Worm (Caenorhabditis elegans): ENCODE measurements around the gene ZC518.8.
A peak's percentile ranks its signal among the peaks of the same experiment; 100 is the strongest.

The ZC518.8 gene

DNA sequence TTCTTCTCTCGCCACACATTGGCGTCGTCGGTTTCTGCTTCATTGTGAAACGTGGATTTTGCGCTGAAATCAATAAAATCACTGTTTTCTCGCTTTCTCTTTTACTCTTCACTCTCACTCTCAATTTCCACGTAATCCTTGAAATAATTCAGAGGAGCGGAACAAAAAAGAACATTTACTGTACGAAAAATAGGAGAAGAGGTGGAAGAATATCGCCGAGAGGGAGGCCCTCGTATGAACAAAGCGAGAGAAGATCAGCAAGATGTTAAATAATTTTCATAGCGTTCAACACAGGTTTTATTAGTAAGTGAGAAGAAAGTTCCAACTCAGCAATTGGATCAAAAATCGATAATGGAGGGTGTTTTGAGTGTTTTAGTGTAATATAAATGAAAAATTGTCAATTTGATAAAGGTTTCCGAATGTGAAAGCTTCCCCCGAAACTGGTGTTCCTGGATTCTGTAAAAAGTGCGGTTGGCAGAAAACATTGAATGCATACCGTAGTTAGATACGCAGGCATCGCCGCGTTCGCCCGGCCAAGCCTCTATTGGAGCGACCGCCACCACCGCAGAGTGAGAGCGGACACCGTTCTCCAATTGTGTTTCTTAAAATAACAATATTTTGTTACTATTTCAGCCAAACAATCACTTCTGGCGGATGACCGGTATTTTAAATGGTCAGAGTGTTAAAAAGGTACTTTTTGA is at the start of gene ZC518.8, which contains the start of gene ccr-4:
Gene ZC518.8, minus strand, starts transcription at position 517 of the 701 bp plus-strand sequence.
Gene ccr-4, plus strand, starts transcription at position 151 of the 701 bp plus-strand sequence.
- no peak for TF ChIP-seq F13C5.2 (tag; optimal IDR thresholded peaks at IDR 0.05)
- TF ChIP-seq ceh-36 (tag; optimal IDR thresholded peaks at IDR 0.05) = no peak
- no peak for TF ChIP-seq tbx-11 (GFP tag; IDR thresholded peaks at IDR 0.05)
- no peak for TF ChIP-seq hmbx-1 (tag; optimal IDR thresholded peaks at IDR 0.05)
- no peak for TF ChIP-seq tbx-37 (GFP tag; conservative IDR thresholded peaks at IDR 0.05)
- no peak for TF ChIP-seq ets-7 (tag; optimal IDR thresholded peaks at IDR 0.05)
- no peak for TF ChIP-seq B0310.2 (tag; optimal IDR thresholded peaks at IDR 0.05)
- no peak for TF ChIP-seq hmg-4 (GFP tag; optimal IDR thresholded peaks at IDR 0.05)
- no peak for TF ChIP-seq sea-1 (GFP tag; conservative IDR thresholded peaks at IDR 0.05)
- TF ChIP-seq aly-1 (tag; optimal IDR thresholded peaks at IDR 0.05) = no peak
- TF ChIP-seq hnd-1 (tag; optimal IDR thresholded peaks at IDR 0.05) = no peak
- no peak for TF ChIP-seq scrt-1 (GFP tag; IDR thresholded peaks at IDR 0.05)
- TF ChIP-seq pes-1 (GFP tag; IDR thresholded peaks at IDR 0.05) = no peak
- no peak for TF ChIP-seq ama-1 (optimal IDR thresholded peaks at IDR 0.05)
- TF ChIP-seq tra-4 (tag; optimal IDR thresholded peaks at IDR 0.05) = no peak
- TF ChIP-seq flt-1 (GFP tag; IDR thresholded peaks at IDR 0.05) = no peak
- TF ChIP-seq ceh-13 (GFP tag; optimal IDR thresholded peaks at IDR 0.05) = no peak

DNA sequence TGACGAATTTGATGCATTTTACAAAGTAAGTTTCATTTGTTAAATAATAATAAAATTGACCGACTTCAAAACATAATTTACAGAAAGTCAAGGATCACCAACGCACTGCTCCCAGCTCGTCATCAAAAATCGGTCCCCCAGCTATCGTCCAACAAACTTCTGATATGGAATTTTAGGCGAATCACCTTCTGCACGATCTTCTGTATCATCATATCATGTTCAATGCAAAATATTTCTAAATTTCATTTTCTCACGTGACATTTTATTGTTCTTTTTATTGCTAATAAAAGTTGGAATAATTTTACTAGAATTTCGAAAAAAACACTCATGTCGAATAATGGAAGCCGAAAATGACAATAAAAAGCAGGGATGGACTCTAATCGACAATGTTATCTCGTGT is 48.5 kb upstream of the ZC518.8 start, which contains the start of gene acl-13:
Gene acl-13, plus strand, starts transcription at position 301 of the 400 bp plus-strand sequence.
- TF ChIP-seq tbx-37 (GFP tag; conservative IDR thresholded peaks at IDR 0.05) (no peak), pes-1 (GFP tag; IDR thresholded peaks at IDR 0.05) (no peak), ceh-13 (GFP tag; optimal IDR thresholded peaks at IDR 0.05) (no peak), hmg-4 (GFP tag; optimal IDR thresholded peaks at IDR 0.05) (no peak), sea-1 (GFP tag; conservative IDR thresholded peaks at IDR 0.05) (no peak), flt-1 (GFP tag; IDR thresholded peaks at IDR 0.05) (no peak)

DNA sequence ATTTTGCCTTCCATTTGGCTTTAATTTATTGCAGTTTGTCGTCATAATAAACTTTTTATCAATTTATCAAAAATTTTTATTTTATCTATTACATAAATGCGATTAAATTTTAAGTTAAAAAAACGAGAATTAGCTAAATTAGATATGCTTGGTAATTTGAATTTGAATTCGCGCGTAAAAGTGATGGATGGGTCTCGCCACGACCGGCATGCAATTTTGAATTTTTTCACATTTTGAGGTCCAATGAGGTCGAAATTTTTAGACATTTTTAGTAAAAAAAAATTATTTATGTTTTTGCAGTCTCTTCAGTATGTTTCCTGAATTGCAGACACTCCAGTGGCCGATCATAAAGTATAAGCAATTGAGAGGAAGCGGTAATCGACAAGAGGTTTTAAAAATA is 46.9 kb upstream of the ZC518.8 start, which contains the start of gene dsb-1:
Gene dsb-1, plus strand, starts transcription at position 301 of the 400 bp plus-strand sequence.
- TF ChIP-seq ceh-36 (tag; optimal IDR thresholded peaks at IDR 0.05) = no peak

DNA sequence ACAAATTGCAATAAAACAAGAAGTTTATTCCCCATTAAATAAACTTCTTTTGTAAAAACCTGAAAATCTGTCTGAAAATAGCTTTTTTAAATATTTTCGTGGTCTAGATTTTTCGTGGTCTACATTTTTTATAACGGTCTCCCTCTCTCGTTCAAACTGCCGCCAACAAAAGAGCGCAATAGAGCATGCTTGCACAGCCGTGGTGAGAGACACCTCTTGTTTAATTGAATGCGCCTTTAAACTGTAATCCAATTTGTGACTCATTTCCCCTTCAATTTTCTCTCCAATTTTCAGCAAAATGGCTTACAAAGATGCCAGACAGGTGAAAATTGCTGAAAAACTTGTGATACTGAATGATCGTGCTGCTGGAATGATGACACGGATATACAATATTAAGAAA is 42.4 kb upstream of the ZC518.8 start, which contains the start of gene gex-3:
Gene gex-3, plus strand, starts transcription at position 295 of the 400 bp plus-strand sequence.
- TF ChIP-seq F13C5.2 (tag; optimal IDR thresholded peaks at IDR 0.05) (peak; percentile 52), sea-1 (GFP tag; conservative IDR thresholded peaks at IDR 0.05) (no peak), hmg-4 (GFP tag; optimal IDR thresholded peaks at IDR 0.05) (peak; percentile 29)

DNA sequence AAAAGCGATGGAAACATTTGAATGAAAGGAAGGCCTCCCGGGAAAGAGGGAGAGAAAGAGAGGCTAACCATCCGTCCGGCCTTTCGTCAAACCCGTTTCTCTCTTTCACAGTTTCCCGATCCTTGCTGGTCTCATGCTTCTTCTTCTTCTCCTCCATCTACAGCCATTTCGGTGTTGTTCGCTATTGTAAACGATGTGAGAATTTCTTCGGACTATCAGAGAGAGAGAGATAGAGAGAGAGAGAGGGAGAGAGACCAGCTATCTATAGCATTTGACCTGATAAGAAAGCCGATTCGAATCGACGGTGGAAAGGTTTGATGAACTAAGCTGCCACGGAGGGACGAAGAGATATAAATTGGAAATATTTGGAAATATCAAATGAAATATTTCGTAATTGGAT is 41.7 kb upstream of the ZC518.8 start:
- TF ChIP-seq hnd-1 (tag; optimal IDR thresholded peaks at IDR 0.05) (no peak), B0310.2 (tag; optimal IDR thresholded peaks at IDR 0.05) (no peak), tbx-11 (GFP tag; IDR thresholded peaks at IDR 0.05) (no peak), pes-1 (GFP tag; IDR thresholded peaks at IDR 0.05) (no peak), ceh-13 (GFP tag; optimal IDR thresholded peaks at IDR 0.05) (no peak), sea-1 (GFP tag; conservative IDR thresholded peaks at IDR 0.05) (no peak), flt-1 (GFP tag; IDR thresholded peaks at IDR 0.05) (no peak), tra-4 (tag; optimal IDR thresholded peaks at IDR 0.05) (no peak), ceh-36 (tag; optimal IDR thresholded peaks at IDR 0.05) (no peak), ama-1 (optimal IDR thresholded peaks at IDR 0.05) (no peak), ets-7 (tag; optimal IDR thresholded peaks at IDR 0.05) (no peak), aly-1 (tag; optimal IDR thresholded peaks at IDR 0.05) (no peak), tbx-37 (GFP tag; conservative IDR thresholded peaks at IDR 0.05) (no peak), hmbx-1 (tag; optimal IDR thresholded peaks at IDR 0.05) (no peak), hmg-4 (GFP tag; optimal IDR thresholded peaks at IDR 0.05) (no peak), scrt-1 (GFP tag; IDR thresholded peaks at IDR 0.05) (no peak)

DNA sequence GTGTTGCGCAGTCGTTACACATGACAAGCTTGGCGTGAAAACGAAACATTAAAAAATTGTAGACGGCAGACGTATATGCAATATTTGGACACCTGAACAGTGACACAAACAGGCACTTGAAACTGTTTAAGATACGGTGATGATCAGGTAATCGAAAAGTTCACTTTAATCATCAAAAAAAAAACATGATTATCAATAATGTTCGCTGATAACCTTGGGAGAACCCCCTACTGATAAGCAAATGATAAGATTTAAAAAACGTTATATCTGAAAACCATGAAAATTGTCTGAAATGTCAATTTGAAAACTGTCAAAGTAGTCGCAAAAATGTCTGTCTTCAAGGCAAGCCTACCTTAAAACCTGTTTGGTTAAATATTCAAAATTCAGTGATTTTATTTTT is 38.3 kb upstream of the ZC518.8 start:
- TF ChIP-seq sea-1 (GFP tag; conservative IDR thresholded peaks at IDR 0.05) (no peak), hnd-1 (tag; optimal IDR thresholded peaks at IDR 0.05) (no peak), hmg-4 (GFP tag; optimal IDR thresholded peaks at IDR 0.05) (no peak), pes-1 (GFP tag; IDR thresholded peaks at IDR 0.05) (no peak), ets-7 (tag; optimal IDR thresholded peaks at IDR 0.05) (no peak), tbx-37 (GFP tag; conservative IDR thresholded peaks at IDR 0.05) (no peak), ama-1 (optimal IDR thresholded peaks at IDR 0.05) (no peak), aly-1 (tag; optimal IDR thresholded peaks at IDR 0.05) (no peak), scrt-1 (GFP tag; IDR thresholded peaks at IDR 0.05) (no peak), ceh-13 (GFP tag; optimal IDR thresholded peaks at IDR 0.05) (no peak), tbx-11 (GFP tag; IDR thresholded peaks at IDR 0.05) (no peak), ceh-36 (tag; optimal IDR thresholded peaks at IDR 0.05) (no peak), B0310.2 (tag; optimal IDR thresholded peaks at IDR 0.05) (no peak), tra-4 (tag; optimal IDR thresholded peaks at IDR 0.05) (no peak), hmbx-1 (tag; optimal IDR thresholded peaks at IDR 0.05) (no peak), flt-1 (GFP tag; IDR thresholded peaks at IDR 0.05) (no peak), F13C5.2 (tag; optimal IDR thresholded peaks at IDR 0.05) (no peak)

DNA sequence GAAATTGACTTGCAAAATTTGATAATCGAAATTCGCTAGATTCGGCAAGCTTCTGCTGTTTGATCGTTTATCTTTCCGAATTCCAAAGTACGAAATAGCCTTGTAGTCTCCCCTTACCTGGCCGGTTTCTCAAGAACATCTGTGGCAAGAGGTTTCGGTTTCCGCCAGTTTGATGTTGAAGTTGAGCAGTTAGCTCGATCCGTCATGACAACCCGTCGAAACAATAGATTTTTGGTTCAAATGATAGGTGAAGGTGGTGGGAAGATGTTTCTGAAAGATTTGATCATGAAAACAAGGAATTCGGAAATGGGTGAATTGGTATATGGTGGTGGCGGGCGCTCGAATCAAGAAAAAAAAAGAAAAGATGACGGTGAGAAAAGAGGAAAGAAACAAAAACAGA is 36.7 kb upstream of the ZC518.8 start, which contains the start of gene acs-20:
Gene acs-20, minus strand, starts transcription at position 270 of the 400 bp plus-strand sequence.
- TF ChIP-seq scrt-1 (GFP tag; IDR thresholded peaks at IDR 0.05) (no peak), F13C5.2 (tag; optimal IDR thresholded peaks at IDR 0.05) (no peak), pes-1 (GFP tag; IDR thresholded peaks at IDR 0.05) (no peak), ceh-13 (GFP tag; optimal IDR thresholded peaks at IDR 0.05) (no peak), ama-1 (optimal IDR thresholded peaks at IDR 0.05) (no peak), sea-1 (GFP tag; conservative IDR thresholded peaks at IDR 0.05) (no peak), B0310.2 (tag; optimal IDR thresholded peaks at IDR 0.05) (no peak), tra-4 (tag; optimal IDR thresholded peaks at IDR 0.05) (no peak), tbx-37 (GFP tag; conservative IDR thresholded peaks at IDR 0.05) (no peak), ets-7 (tag; optimal IDR thresholded peaks at IDR 0.05) (no peak), tbx-11 (GFP tag; IDR thresholded peaks at IDR 0.05) (no peak), ceh-36 (tag; optimal IDR thresholded peaks at IDR 0.05) (no peak), hnd-1 (tag; optimal IDR thresholded peaks at IDR 0.05) (no peak), flt-1 (GFP tag; IDR thresholded peaks at IDR 0.05) (no peak), hmbx-1 (tag; optimal IDR thresholded peaks at IDR 0.05) (no peak), hmg-4 (GFP tag; optimal IDR thresholded peaks at IDR 0.05) (no peak), aly-1 (tag; optimal IDR thresholded peaks at IDR 0.05) (no peak)
